Worm (Caenorhabditis elegans): ENCODE results near the gene Y110A2AL.9.

ce11 chrII:2894295-2894694 is 27.9 kb upstream of the Y110A2AL.9 start, which contains the start of gene sqv-2:
- no peak for TF ChIP-seq fkh-10 (GFP tag; optimal IDR thresholded peaks at IDR 0.05)
- no peak for TF ChIP-seq elt-4 (tag; optimal IDR thresholded peaks at IDR 0.05)
- TF ChIP-seq pat-9 (tag; optimal IDR thresholded peaks at IDR 0.05): no peak
